Worm (Caenorhabditis elegans) whole organism, L1 larva: Measurements from ENCODE around the gene F55A11.6.
A peak's percentile ranks its signal among the peaks of the same experiment; 100 is the strongest.

Experiments
- C34B4.2 ChIP-seq: sonication (generic microtip); optimal IDR thresholded peaks from 2 replicates; lab custom pipeline; 2017; ENCODE audit warnings: mild to moderate bottlenecking, missing genetic modification characterization, missing compliant biosample characterization
- Y116A8C.19 ChIP-seq: sonication (generic microtip); optimal IDR thresholded peaks from 2 replicates; lab custom pipeline; 2016; ENCODE audit warnings: missing compliant biosample characterization, missing genetic modification characterization, borderline replicate concordance
- ama-1 ChIP-seq: fragments of 150-350 bp; optimal IDR thresholded peaks from 2 replicates; lab custom pipeline; 2014
- blmp-1 ChIP-seq: fragments of 150-350 bp; optimal IDR thresholded peaks from 2 replicates; lab custom pipeline; 2014; ENCODE audit warnings: missing biosample characterization, missing genetic modification characterization
- ceh-8 ChIP-seq: fragments of 200-800 bp; sonication (Bioruptor generic); optimal IDR thresholded peaks from 2 replicates; lab custom pipeline; 2018; ENCODE audit warnings: mild to moderate bottlenecking, missing genetic modification characterization, moderate library complexity, missing compliant biosample characterization
- ceh-88 ChIP-seq: fragments of 200-800 bp; sonication (Bioruptor generic); IDR thresholded peaks from 2 replicates; pipeline ENCODE4 v1.3.6; 2022; ENCODE audit warnings: missing genetic modification characterization, missing compliant biosample characterization
- ces-1 ChIP-seq: fragments of 150-350 bp; optimal IDR thresholded peaks from 2 replicates; lab custom pipeline; 2014; ENCODE audit warnings: missing biosample characterization, missing genetic modification reagents, missing genetic modification characterization
- dsc-1 ChIP-seq: sonication (generic microtip); optimal IDR thresholded peaks from 2 replicates; lab custom pipeline; 2016; ENCODE audit warnings: mild to moderate bottlenecking, missing genetic modification characterization, missing compliant biosample characterization
- efl-1 ChIP-seq, 4 experiments: fragments of 150-350 bp; optimal IDR thresholded peaks in 3 of 4; peaks in 1 of 4; 1 replicate in 1 of 4; 2 replicates in 3 of 4; lab custom pipeline; 2014; ENCODE audit warnings: missing biosample characterization in 2 of 4, missing genetic modification characterization in 2 of 4, missing genetic modification reagents in 2 of 4
- efl-3 ChIP-seq: fragments of 200-800 bp; sonication (Bioruptor generic); optimal IDR thresholded peaks from 2 replicates; lab custom pipeline; 2018; ENCODE audit warnings: mild to moderate bottlenecking, missing genetic modification characterization, missing compliant biosample characterization
- ets-5 ChIP-seq: fragments of 200-800 bp; sonication (Bioruptor generic); IDR thresholded peaks from 2 replicates; pipeline ENCODE4 v1.3.6; 2022; ENCODE audit warnings: missing genetic modification characterization, missing compliant biosample characterization
- fkh-10 ChIP-seq: sonication (generic microtip); optimal IDR thresholded peaks from 2 replicates; lab custom pipeline; 2017; ENCODE audit warnings: missing biosample characterization, missing genetic modification reagents, missing genetic modification characterization
- grh-1 ChIP-seq: fragments of 200-800 bp; sonication (Bioruptor generic); IDR thresholded peaks from 2 replicates; pipeline ENCODE4 v1.3.6; 2022; ENCODE audit warnings: missing genetic modification reagents, missing genetic modification characterization, missing compliant biosample characterization
- hlh-4 ChIP-seq: sonication (generic microtip); optimal IDR thresholded peaks from 2 replicates; lab custom pipeline; 2016; ENCODE audit warnings: mild to moderate bottlenecking, missing genetic modification characterization, missing compliant biosample characterization
- hpl-2 ChIP-seq: fragments of 150-350 bp; optimal IDR thresholded peaks from 2 replicates; lab custom pipeline; 2014; ENCODE audit warnings: missing biosample characterization, missing genetic modification reagents, missing genetic modification characterization
- isw-1 ChIP-seq: fragments of 200-800 bp; sonication (Bioruptor generic); IDR thresholded peaks from 2 replicates; pipeline ENCODE4 v1.3.6; 2022; ENCODE audit warnings: missing genetic modification characterization, missing compliant biosample characterization
- jun-1 ChIP-seq: fragments of 150-350 bp; optimal IDR thresholded peaks from 2 replicates; lab custom pipeline; 2014; ENCODE audit warnings: missing biosample characterization, missing genetic modification reagents, missing genetic modification characterization
- lin-13 ChIP-seq: fragments of 150-350 bp; optimal IDR thresholded peaks from 2 replicates; lab custom pipeline; 2014; ENCODE audit warnings: missing biosample characterization, missing genetic modification reagents, missing genetic modification characterization
- lin-35 ChIP-seq, 2 experiments: fragments of 150-350 bp; optimal IDR thresholded peaks; 2 replicates each; lab custom pipeline; 2014; ENCODE audit warnings: missing biosample characterization in 2 of 2, missing genetic modification characterization in 2 of 2, missing genetic modification reagents in 2 of 2
- lin-39 ChIP-seq: fragments of 150-350 bp; optimal IDR thresholded peaks from 2 replicates; lab custom pipeline; 2014; ENCODE audit warnings: missing biosample characterization, missing genetic modification reagents, missing genetic modification characterization
- mab-9 ChIP-seq: fragments of 200-800 bp; sonication (Bioruptor generic); IDR thresholded peaks from 2 replicates; pipeline ENCODE4 v1.3.6; 2022; ENCODE audit warnings: missing genetic modification reagents, missing genetic modification characterization, missing compliant biosample characterization
- mdl-1 ChIP-seq, 2 experiments: fragments of 150-350 bp; optimal IDR thresholded peaks; 2 replicates each; lab custom pipeline; 2014 to 2017; ENCODE audit warnings: missing biosample characterization in 2 of 2, missing genetic modification characterization in 2 of 2, inconsistent platforms in 1 of 2
- mef-2 ChIP-seq: fragments of 150-350 bp; optimal IDR thresholded peaks from 2 replicates; lab custom pipeline; 2014; ENCODE audit warnings: missing biosample characterization, missing genetic modification characterization
- nhr-12 ChIP-seq: sonication (generic microtip); optimal IDR thresholded peaks from 2 replicates; lab custom pipeline; 2017; ENCODE audit warnings: missing biosample characterization, missing genetic modification characterization
- nhr-19 ChIP-seq: fragments of 200-800 bp; sonication (Bioruptor generic); conservative IDR thresholded peaks from 2 replicates; pipeline ENCODE4 v1.3.6; 2022; ENCODE audit warnings: missing genetic modification characterization, missing compliant biosample characterization
- nhr-237 ChIP-seq: fragments of 150-350 bp; optimal IDR thresholded peaks from 2 replicates; lab custom pipeline; 2014; ENCODE audit warnings: missing biosample characterization, missing genetic modification characterization
- nhr-28 ChIP-seq: fragments of 150-350 bp; optimal IDR thresholded peaks from 2 replicates; lab custom pipeline; 2014; ENCODE audit warnings: missing biosample characterization, missing genetic modification characterization
- nhr-47 ChIP-seq: sonication (generic microtip); optimal IDR thresholded peaks from 2 replicates; lab custom pipeline; 2016; ENCODE audit warnings: mild to moderate bottlenecking, missing genetic modification characterization, moderate library complexity, missing compliant biosample characterization
- nhr-76 ChIP-seq: sonication (generic microtip); optimal IDR thresholded peaks from 2 replicates; lab custom pipeline; 2017; ENCODE audit warnings: missing biosample characterization, missing genetic modification characterization
- nhr-77 ChIP-seq: fragments of 150-350 bp; optimal IDR thresholded peaks from 2 replicates; lab custom pipeline; 2014; ENCODE audit warnings: missing biosample characterization, missing genetic modification characterization
- nhr-90 ChIP-seq: sonication (generic microtip); optimal IDR thresholded peaks from 2 replicates; lab custom pipeline; 2016; ENCODE audit warnings: mild to moderate bottlenecking, missing genetic modification characterization, missing compliant biosample characterization; ENCODE audit not compliant: poor library complexity
- pag-3 ChIP-seq: sonication (generic microtip); optimal IDR thresholded peaks from 2 replicates; lab custom pipeline; 2017; ENCODE audit warnings: missing genetic modification characterization, mild to moderate bottlenecking, missing compliant biosample characterization, antibody characterized with exemption, borderline replicate concordance; ENCODE audit not compliant: insufficient read depth
- pax-3 ChIP-seq: fragments of 200-800 bp; sonication (Bioruptor generic); optimal IDR thresholded peaks from 2 replicates; lab custom pipeline; 2018; ENCODE audit warnings: mild to moderate bottlenecking, missing genetic modification characterization, moderate library complexity, missing compliant biosample characterization
- pqm-1 ChIP-seq: sonication (generic microtip); optimal IDR thresholded peaks from 3 replicates; lab custom pipeline; 2017; ENCODE audit warnings: missing biosample characterization, missing genetic modification characterization
- skn-1 ChIP-seq: fragments of 150-350 bp; optimal IDR thresholded peaks from 2 replicates; lab custom pipeline; 2014; ENCODE audit warnings: missing biosample characterization, missing genetic modification characterization
- sptf-1 ChIP-seq: fragments of 150-350 bp; optimal IDR thresholded peaks from 2 replicates; lab custom pipeline; 2014; ENCODE audit warnings: missing biosample characterization, missing genetic modification characterization
- swsn-7 ChIP-seq: sonication (generic microtip); optimal IDR thresholded peaks from 2 replicates; lab custom pipeline; 2016; ENCODE audit warnings: missing genetic modification characterization, missing compliant biosample characterization
- tbx-2 ChIP-seq: sonication (generic microtip); optimal IDR thresholded peaks from 2 replicates; lab custom pipeline; 2016; ENCODE audit warnings: missing genetic modification characterization, missing compliant biosample characterization
- tlp-1 ChIP-seq: fragments of 150-350 bp; optimal IDR thresholded peaks from 2 replicates; lab custom pipeline; 2014; ENCODE audit warnings: missing biosample characterization, missing genetic modification characterization
- unc-130 ChIP-seq: fragments of 150-350 bp; optimal IDR thresholded peaks from 2 replicates; lab custom pipeline; 2017; ENCODE audit warnings: missing biosample characterization, missing genetic modification characterization, inconsistent platforms
- unc-30 ChIP-seq: sonication (generic microtip); optimal IDR thresholded peaks from 2 replicates; lab custom pipeline; 2017; ENCODE audit warnings: missing biosample characterization, missing genetic modification characterization
- unc-86 ChIP-seq: sonication (generic microtip); optimal IDR thresholded peaks from 2 replicates; lab custom pipeline; 2016; ENCODE audit warnings: missing genetic modification characterization, missing compliant biosample characterization
- unc-98 ChIP-seq: fragments of 200-800 bp; sonication (Bioruptor generic); IDR thresholded peaks from 2 replicates; pipeline ENCODE4 v1.3.6; 2022; ENCODE audit warnings: missing genetic modification characterization, missing compliant biosample characterization
- vab-15 ChIP-seq: sonication (generic microtip); optimal IDR thresholded peaks from 2 replicates; lab custom pipeline; 2017; ENCODE audit warnings: missing genotype, mild to moderate bottlenecking, missing genetic modification characterization, missing compliant biosample characterization
- xbp-1 ChIP-seq: sonication (generic microtip); optimal IDR thresholded peaks from 2 replicates; lab custom pipeline; 2016; ENCODE audit warnings: missing genetic modification characterization, missing compliant biosample characterization

Gene F55A11.6

DNA sequence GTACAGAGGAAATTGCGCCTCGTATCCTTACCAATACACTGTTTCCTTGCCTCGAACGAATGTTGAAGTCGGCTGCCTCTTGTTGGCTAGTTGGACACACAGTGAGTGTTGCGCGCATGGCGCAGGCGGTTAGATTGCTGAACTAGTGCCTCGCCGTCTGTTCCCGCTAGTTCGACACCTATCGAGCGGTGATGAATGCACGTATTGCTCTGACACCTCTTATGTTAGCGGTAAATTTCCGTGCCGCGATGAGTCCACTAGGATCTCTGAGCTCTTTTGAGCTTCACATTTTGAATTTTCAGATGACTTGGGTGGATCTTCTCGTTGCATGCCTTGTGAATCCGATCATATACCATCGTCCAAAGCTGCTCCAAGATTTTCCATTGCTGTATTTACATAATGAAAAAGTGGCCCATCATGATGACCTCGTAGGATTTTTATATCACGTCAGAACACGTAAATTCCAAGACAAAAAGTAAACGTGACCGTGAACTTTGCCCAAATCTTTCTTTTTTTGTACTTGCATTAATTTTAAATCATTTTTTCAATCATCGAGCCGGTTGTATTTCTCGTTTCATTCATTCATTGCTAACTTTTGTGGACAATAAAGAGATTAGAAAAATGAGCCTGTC is 6.3 kb downstream of the F55A11.6 start, which contains the start of gene F55A11.11 (continued):
- TF ChIP-seq unc-98 (GFP tag; lab: Robert Waterston, UW) (no peak), tbx-2 (peak; percentile 41), nhr-237 (tag; lab: Kevin White, UChicago) (no peak), C34B4.2 (tag; lab: Kevin White, UChicago) (no peak), grh-1 (GFP tag; lab: Robert Waterston, UW) (peak; percentile 11; the same call in 1 of the 2 replicates), ces-1 (GFP tag; lab: Kevin White, UChicago) (no peak), Y116A8C.19 (tag; lab: Kevin White, UChicago) (no peak), ets-5 (no peak), vab-15 (tag; lab: Kevin White, UChicago) (peak; percentile 3), nhr-76 (tag; lab: Kevin White, UChicago) (peak; percentile 28), nhr-47 (tag; lab: Kevin White, UChicago) (peak; percentile 81), skn-1 (tag; lab: Kevin White, UChicago) (peak; percentile 79), mab-9 (GFP tag; lab: Robert Waterston, UW) (peak; percentile 49; the same call in 1 of the 2 replicates), unc-130 (tag; lab: Kevin White, UChicago) (peak; percentile 72), unc-86 (tag; lab: Kevin White, UChicago) (peak; percentile 42), ceh-8 (GFP tag; lab: Kevin White, UChicago) (no peak), jun-1 (tag; lab: Kevin White, UChicago) (peak; percentile 35), pqm-1 (peak; percentile 14), mdl-1 (tag; optimal IDR thresholded peaks at IDR 0.05; lab: Kevin White, UChicago) (peak in 1 of 2 experiments; percentile 72), efl-3 (GFP tag; lab: Kevin White, UChicago) (peak; percentile 0), lin-39 (tag; lab: Kevin White, UChicago) (no peak), nhr-90 (tag; lab: Kevin White, UChicago) (peak; percentile 84), mef-2 (tag; lab: Kevin White, UChicago) (peak; percentile 1), hpl-2 (GFP tag; lab: Kevin White, UChicago) (no peak), fkh-10 (GFP tag; lab: Kevin White, UChicago) (no peak), ama-1 (lab: Kevin White, UChicago) (peak; percentile 3), pag-3 (tag; lab: Kevin White, UChicago) (no peak), nhr-28 (tag; lab: Kevin White, UChicago) (no peak), swsn-7 (tag; lab: Kevin White, UChicago) (peak; percentile 72), nhr-12 (tag; lab: Kevin White, UChicago) (peak; percentile 9), hlh-4 (tag; lab: Kevin White, UChicago) (no peak), lin-35 (GFP tag; optimal IDR thresholded peaks at IDR 0.05; lab: Kevin White, UChicago) (peak; percentile 63 to 81), xbp-1 (tag; lab: Kevin White, UChicago) (peak; percentile 61), sptf-1 (tag; lab: Kevin White, UChicago) (no peak), nhr-19 (GFP tag; lab: Robert Waterston, UW) (peak; percentile 70), unc-30 (no peak), efl-1 (optimal IDR thresholded peaks at IDR 0.05; lab: Kevin White, UChicago) (peak; percentile 60 to 63), efl-1 (GFP tag; optimal IDR thresholded peaks at IDR 0.05 in 1 of 2; lab: Kevin White, UChicago) (peak; percentile 41 to 96), nhr-77 (tag; lab: Kevin White, UChicago) (peak; percentile 35), pax-3 (tag; lab: Kevin White, UChicago) (peak; percentile 56)

ce11 chrV:11787258-11787657 is 10.6 kb downstream of the F55A11.6 start, which contains the start of gene F55A11.7:
Gene F55A11.7 (minus strand): TSS chrV:11787443.
- TF ChIP-seq blmp-1 (tag; lab: Kevin White, UChicago) (peak; percentile 94), jun-1 (tag; lab: Kevin White, UChicago) (no peak), ceh-88 (GFP tag; lab: Robert Waterston, UW) (no peak), pax-3 (tag; lab: Kevin White, UChicago) (no peak), tlp-1 (no peak), hpl-2 (GFP tag; lab: Kevin White, UChicago) (no peak), isw-1 (GFP tag; lab: Robert Waterston, UW) (no peak), lin-13 (no peak), dsc-1 (tag; lab: Kevin White, UChicago) (no peak)
